Fruit fly (Drosophila melanogaster) whole organism, embryonic: ENCODE results near the gene Piezo.

ENCODE experiments used
- Adf1 ChIP-seq: fragments of 200-800 bp; sonication (Bioruptor generic); IDR thresholded peaks from 2 replicates; pipeline ENCODE4 v1.3.6; 2022; ENCODE audit warnings: missing biosample characterization, missing genetic modification characterization
- Asciz ChIP-seq: fragments of 200-800 bp; sonication (Bioruptor generic); optimal IDR thresholded peaks from 2 replicates; lab custom pipeline; 2017; ENCODE audit warnings: missing biosample characterization, mild to moderate bottlenecking, missing genetic modification characterization, missing genetic modification reagents
- Atf-2 ChIP-seq: fragments of 200-800 bp; sonication (Bioruptor generic); optimal IDR thresholded peaks from 2 replicates; lab custom pipeline; 2016; ENCODE audit warnings: missing biosample characterization, missing genetic modification characterization
- CG1024 ChIP-seq: fragments of 200-800 bp; sonication (Bioruptor generic); IDR thresholded peaks from 2 replicates; pipeline ENCODE4 v1.3.6; 2022; ENCODE audit warnings: missing biosample characterization, missing genetic modification characterization
- CG12071 ChIP-seq: fragments of 200-800 bp; sonication (Bioruptor generic); optimal IDR thresholded peaks from 3 replicates; lab custom pipeline; 2018; ENCODE audit warnings: missing biosample characterization, mild to moderate bottlenecking, missing genetic modification characterization
- CG12299 ChIP-seq: fragments of 200-800 bp; sonication (Bioruptor generic); optimal IDR thresholded peaks from 2 replicates; lab custom pipeline; 2018; ENCODE audit warnings: missing biosample characterization, mild to moderate bottlenecking, missing genetic modification characterization
- CG17385 ChIP-seq: fragments of 200-800 bp; sonication (Bioruptor generic); optimal IDR thresholded peaks from 3 replicates; lab custom pipeline; 2018; ENCODE audit warnings: missing biosample characterization, mild to moderate bottlenecking, missing genetic modification characterization
- CG17568 ChIP-seq: fragments of 200-800 bp; sonication (Bioruptor generic); optimal IDR thresholded peaks from 2 replicates; lab custom pipeline; 2018; ENCODE audit warnings: missing biosample characterization, mild to moderate bottlenecking, missing genetic modification characterization, moderate library complexity
- CG18599 ChIP-seq: fragments of 200-800 bp; sonication (Bioruptor generic); optimal IDR thresholded peaks from 3 replicates; lab custom pipeline; 2017; ENCODE audit warnings: missing biosample characterization, missing genetic modification characterization, mild to moderate bottlenecking, moderate library complexity, missing genetic modification reagents
- CG2199 ChIP-seq: fragments of 200-800 bp; sonication (Bioruptor generic); IDR thresholded peaks from 3 replicates; pipeline ENCODE4 v1.3.6; 2022; ENCODE audit warnings: missing biosample characterization, missing genetic modification characterization
- CG31224 ChIP-seq: fragments of 200-800 bp; sonication (Bioruptor generic); IDR thresholded peaks from 2 replicates; pipeline ENCODE4 v1.3.6; 2022; ENCODE audit warnings: missing biosample characterization, missing genetic modification characterization
- CG32772 ChIP-seq: fragments of 200-800 bp; sonication (Bioruptor generic); IDR thresholded peaks from 2 replicates; pipeline ENCODE4 v1.3.6; 2022; ENCODE audit warnings: missing biosample characterization, missing genetic modification characterization
- CG42726 ChIP-seq: fragments of 200-800 bp; sonication (Bioruptor generic); IDR thresholded peaks from 2 replicates; pipeline ENCODE4 v1.3.6; 2022; ENCODE audit warnings: missing biosample characterization, missing genetic modification characterization; ENCODE audit not compliant: partially characterized antibody
- CG4328 ChIP-seq: fragments of 200-800 bp; sonication (Bioruptor generic); optimal IDR thresholded peaks from 3 replicates; lab custom pipeline; 2017; ENCODE audit warnings: missing biosample characterization, missing genetic modification reagents, missing genetic modification characterization
- CG4707 ChIP-seq: fragments of 200-800 bp; sonication (Bioruptor generic); optimal IDR thresholded peaks from 2 replicates; lab custom pipeline; 2018; ENCODE audit warnings: missing biosample characterization, mild to moderate bottlenecking, missing genetic modification characterization, moderate library complexity
- CG6654 ChIP-seq: fragments of 200-800 bp; sonication (Bioruptor generic); optimal IDR thresholded peaks from 2 replicates; lab custom pipeline; 2017; ENCODE audit warnings: missing biosample characterization, mild to moderate bottlenecking, missing genetic modification characterization
- CG6791 ChIP-seq: fragments of 200-800 bp; sonication (Bioruptor generic); IDR thresholded peaks from 3 replicates; pipeline ENCODE4 v1.3.6; 2022; ENCODE audit warnings: missing biosample characterization, missing genetic modification characterization; ENCODE audit not compliant: partially characterized antibody
- CG8281 ChIP-seq: fragments of 200-800 bp; sonication (Bioruptor generic); optimal IDR thresholded peaks from 2 replicates; lab custom pipeline; 2018; ENCODE audit warnings: missing biosample characterization, mild to moderate bottlenecking, missing genetic modification characterization, moderate library complexity
- CG8290 ChIP-seq, 3 experiments: fragments of 200-800 bp; sonication (Bioruptor generic); optimal IDR thresholded peaks; 2 replicates each; lab custom pipeline; 2016 to 2019; ENCODE audit warnings: missing biosample characterization in 3 of 3, missing genetic modification characterization in 3 of 3, mild to moderate bottlenecking in 2 of 3, moderate library complexity in 1 of 3
- CG8478 ChIP-seq: fragments of >200 bp; optimal IDR thresholded peaks from 2 replicates; lab custom pipeline; 2018
- CG8944 ChIP-seq: fragments of 200-800 bp; sonication (Bioruptor generic); optimal IDR thresholded peaks from 3 replicates; lab custom pipeline; 2016; ENCODE audit warnings: missing biosample characterization, missing genetic modification characterization
- CG9215 ChIP-seq: fragments of 200-800 bp; sonication (Bioruptor generic); IDR thresholded peaks from 2 replicates; pipeline ENCODE4 v1.3.6; 2022; ENCODE audit warnings: missing biosample characterization, missing genetic modification characterization
- CG9437 ChIP-seq: fragments of 200-800 bp; sonication (Bioruptor generic); optimal IDR thresholded peaks from 2 replicates; lab custom pipeline; 2018; ENCODE audit warnings: missing biosample characterization, mild to moderate bottlenecking, missing genetic modification characterization
- Gug ChIP-seq: fragments of 200-800 bp; sonication (Bioruptor generic); IDR thresholded peaks from 4 replicates; pipeline ENCODE4 v1.3.6; 2022; ENCODE audit warnings: missing biosample characterization, missing genetic modification characterization
- Hey ChIP-seq: fragments of 200-800 bp; sonication (Bioruptor generic); optimal IDR thresholded peaks from 3 replicates; lab custom pipeline; 2018; ENCODE audit warnings: missing biosample characterization, mild to moderate bottlenecking, missing genetic modification characterization
- Hmr ChIP-seq: fragments of 200-800 bp; sonication (Bioruptor generic); optimal IDR thresholded peaks from 3 replicates; lab custom pipeline; 2017; ENCODE audit warnings: mild to moderate bottlenecking, missing biosample characterization, missing genetic modification reagents, missing genetic modification characterization
- Hr39 ChIP-seq: fragments of >200 bp; optimal IDR thresholded peaks from 2 replicates; lab custom pipeline; 2017
- NC2α ChIP-seq: fragments of 200-800 bp; sonication (Bioruptor generic); optimal IDR thresholded peaks from 2 replicates; lab custom pipeline; 2016; ENCODE audit warnings: missing biosample characterization, missing genetic modification characterization
- NC2β ChIP-seq: fragments of 200-800 bp; sonication (Bioruptor generic); optimal IDR thresholded peaks from 2 replicates; lab custom pipeline; 2016; ENCODE audit warnings: missing biosample characterization, missing genetic modification characterization
- NK7.1 ChIP-seq: fragments of 200-800 bp; sonication (Bioruptor generic); optimal IDR thresholded peaks from 3 replicates; lab custom pipeline; 2016; ENCODE audit warnings: missing biosample characterization, missing genetic modification characterization
- PHDP ChIP-seq: fragments of 200-800 bp; sonication (Bioruptor generic); optimal IDR thresholded peaks from 3 replicates; lab custom pipeline; 2018; ENCODE audit warnings: missing biosample characterization, mild to moderate bottlenecking, missing genetic modification characterization, moderate library complexity
- Sox102F ChIP-seq: fragments of 200-800 bp; sonication (Bioruptor generic); optimal IDR thresholded peaks from 2 replicates; lab custom pipeline; 2018; ENCODE audit warnings: missing biosample characterization, mild to moderate bottlenecking, missing genetic modification characterization, moderate library complexity
- ac ChIP-seq: fragments of 200-800 bp; sonication (Bioruptor generic); optimal IDR thresholded peaks from 3 replicates; lab custom pipeline; 2017; ENCODE audit warnings: missing biosample characterization, mild to moderate bottlenecking, missing genetic modification characterization
- bsh ChIP-seq, 2 experiments: fragments of 200-800 bp; sonication (Bioruptor generic); optimal IDR thresholded peaks; 2 replicates each; lab custom pipeline; 2017 to 2018; ENCODE audit warnings: mild to moderate bottlenecking in 2 of 2, missing biosample characterization in 2 of 2, missing genetic modification characterization in 2 of 2, moderate library complexity in 1 of 2
- cad ChIP-seq: fragments of >200 bp; optimal IDR thresholded peaks from 2 replicates; lab custom pipeline; 2017; ENCODE audit warnings: missing biosample characterization, missing genetic modification characterization
- dysf ChIP-seq: fragments of 200-800 bp; sonication (Bioruptor generic); IDR thresholded peaks from 3 replicates; pipeline ENCODE4 v1.3.6; 2022; ENCODE audit warnings: missing biosample characterization, missing genetic modification characterization
- ewg ChIP-seq: fragments of 200-800 bp; sonication (Bioruptor generic); optimal IDR thresholded peaks from 3 replicates; lab custom pipeline; 2017; ENCODE audit warnings: mild to moderate bottlenecking, missing biosample characterization, missing genetic modification reagents, missing genetic modification characterization
- gem ChIP-seq: fragments of 200-800 bp; sonication (Bioruptor generic); optimal IDR thresholded peaks from 2 replicates; lab custom pipeline; 2019; ENCODE audit warnings: missing biosample characterization, mild to moderate bottlenecking, missing genetic modification characterization, moderate library complexity
- h ChIP-seq: fragments of >200 bp; optimal IDR thresholded peaks from 2 replicates; lab custom pipeline; 2017
- insv ChIP-seq, 2 experiments: fragments of 200-800 bp; sonication (Bioruptor generic); optimal IDR thresholded peaks; 3 replicates each; lab custom pipeline; 2016 to 2018; ENCODE audit warnings: missing biosample characterization in 2 of 2, missing genetic modification characterization in 2 of 2
- luna ChIP-seq: fragments of 200-800 bp; sonication (Bioruptor generic); optimal IDR thresholded peaks from 2 replicates; lab custom pipeline; 2016; ENCODE audit warnings: missing biosample characterization, missing genetic modification characterization
- pfk ChIP-seq: fragments of 200-800 bp; sonication (Bioruptor generic); optimal IDR thresholded peaks from 2 replicates; lab custom pipeline; 2018; ENCODE audit warnings: missing biosample characterization, mild to moderate bottlenecking, missing genetic modification characterization, moderate library complexity
- pum ChIP-seq: fragments of 200-800 bp; sonication (Bioruptor generic); optimal IDR thresholded peaks from 2 replicates; lab custom pipeline; 2016; ENCODE audit warnings: missing biosample characterization, missing genetic modification characterization
- rib ChIP-seq: fragments of 200-800 bp; sonication (Bioruptor generic); IDR thresholded peaks from 2 replicates; pipeline ENCODE4 v1.3.6; 2022; ENCODE audit warnings: missing biosample characterization, missing genetic modification characterization
- so ChIP-seq: fragments of 200-800 bp; sonication (Bioruptor generic); IDR thresholded peaks from 3 replicates; pipeline ENCODE4 v1.3.6; 2022; ENCODE audit warnings: missing biosample characterization, missing genetic modification characterization
- tap ChIP-seq: fragments of 200-800 bp; optimal IDR thresholded peaks from 3 replicates; lab custom pipeline; 2019; ENCODE audit warnings: missing biosample characterization, mild to moderate bottlenecking, missing genetic modification characterization, moderate library complexity
- toy ChIP-seq: fragments of 200-800 bp; sonication (Bioruptor generic); IDR thresholded peaks from 2 replicates; pipeline ENCODE4 v1.3.6; 2022; ENCODE audit warnings: missing biosample characterization, missing genetic modification characterization
- unpg ChIP-seq: fragments of 200-800 bp; sonication (Bioruptor generic); optimal IDR thresholded peaks from 3 replicates; lab custom pipeline; 2018; ENCODE audit warnings: missing biosample characterization, mild to moderate bottlenecking, missing genetic modification characterization, moderate library complexity
- wek ChIP-seq: fragments of 200-800 bp; sonication (Bioruptor generic); optimal IDR thresholded peaks from 3 replicates; lab custom pipeline; 2018; ENCODE audit warnings: missing biosample characterization, mild to moderate bottlenecking, missing genetic modification characterization, moderate library complexity
- wor ChIP-seq: fragments of 200-800 bp; sonication (Bioruptor generic); IDR thresholded peaks from 2 replicates; pipeline ENCODE4 v1.3.6; 2022; ENCODE audit warnings: missing biosample characterization, missing genetic modification characterization

The Piezo gene

DNA sequence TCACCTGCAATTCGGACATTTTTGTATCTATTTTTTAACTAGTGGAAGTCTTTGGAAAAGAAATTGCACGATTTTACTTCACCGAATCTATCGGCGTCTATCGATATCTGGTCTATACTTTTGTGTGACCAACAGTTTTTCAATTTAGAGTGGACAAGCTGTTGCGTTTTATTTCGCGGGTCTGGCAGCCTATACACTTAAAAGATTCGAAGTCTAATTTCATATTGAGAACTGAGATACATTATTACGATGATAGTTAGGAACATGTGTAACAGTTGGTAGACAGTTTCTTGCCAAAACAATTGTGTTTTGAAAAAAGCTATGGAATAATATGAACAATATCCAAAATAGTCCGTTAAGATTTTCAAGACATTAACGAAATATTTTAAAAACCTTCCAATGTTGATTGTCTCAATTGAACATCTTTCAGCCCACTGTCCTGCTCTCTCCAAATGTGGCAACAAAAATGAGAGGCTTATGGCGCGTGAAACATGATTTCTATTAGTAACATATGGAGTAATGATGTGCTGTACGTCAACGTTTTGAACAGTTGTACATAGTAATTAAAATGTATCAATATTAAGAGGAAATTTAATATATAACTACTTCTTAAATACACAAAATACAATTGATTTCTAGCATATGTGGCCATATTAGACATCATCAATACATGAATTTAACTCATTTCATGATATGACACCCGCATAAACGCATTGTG lies 407 bp upstream of the Piezo start, which contains the start of gene Acbp1 (continued):
- peak; percentile 88 for TF ChIP-seq ewg (GFP tag; lab: Kevin White, UChicago)
- peak; percentile 94 for TF ChIP-seq so (GFP tag; lab: Robert Waterston, UW)
- peak; percentile 68 for TF ChIP-seq wor (GFP tag; lab: Robert Waterston, UW)
- TF ChIP-seq CG1024: peak; percentile 71
- TF ChIP-seq CG17568 (GFP tag; lab: Kevin White, UChicago): peak; percentile 98
- TF ChIP-seq gem (tag; lab: Kevin White, UChicago): peak; percentile 98
- peak; percentile 99 for TF ChIP-seq CG12299 (tag; lab: Kevin White, UChicago)
- TF ChIP-seq CG8290 (GFP tag; optimal IDR thresholded peaks at IDR 0.05; lab: Kevin White, UChicago): peak; percentile 84
- TF ChIP-seq CG8290 (tag; optimal IDR thresholded peaks at IDR 0.05; lab: Kevin White, UChicago): peak; percentile 83 to 90
- peak; percentile 84 for TF ChIP-seq Gug (GFP tag; lab: Robert Waterston, UW)
- TF ChIP-seq cad (GFP tag; lab: Kevin White, UChicago): no peak
- TF ChIP-seq NC2α (GFP tag; lab: Kevin White, UChicago): peak; percentile 87
- peak; percentile 90 for TF ChIP-seq luna (GFP tag; lab: Kevin White, UChicago)
- peak; percentile 52 for TF ChIP-seq toy (GFP tag; lab: Robert Waterston, UW)
- TF ChIP-seq bsh (GFP tag; optimal IDR thresholded peaks at IDR 0.05; lab: Kevin White, UChicago): peak; percentile 94 to 98
- TF ChIP-seq CG32772 (GFP tag; lab: Robert Waterston, UW): peak; percentile 90
- peak; percentile 99 for TF ChIP-seq unpg (GFP tag; lab: Kevin White, UChicago)
- peak; percentile 91 for TF ChIP-seq Atf-2 (GFP tag; lab: Kevin White, UChicago)
- TF ChIP-seq insv (GFP tag; optimal IDR thresholded peaks at IDR 0.05; lab: Kevin White, UChicago): peak in 1 of 2 experiments; percentile 86
- peak; percentile 94 for TF ChIP-seq CG4707 (GFP tag; lab: Kevin White, UChicago)
- peak; percentile 82 for TF ChIP-seq CG6654 (GFP tag; lab: Kevin White, UChicago)
- peak; percentile 99 for TF ChIP-seq CG18599 (GFP tag; lab: Kevin White, UChicago)
- peak; percentile 89 for TF ChIP-seq CG9215 (GFP tag; lab: Robert Waterston, UW)
- TF ChIP-seq CG31224 (GFP tag; lab: Robert Waterston, UW): peak; percentile 85
- TF ChIP-seq Sox102F (GFP tag; lab: Kevin White, UChicago): peak; percentile 95
- TF ChIP-seq CG2199: peak; percentile 88; the same call in 1 of the 3 replicates
- peak; percentile 90 for TF ChIP-seq NK7.1 (GFP tag; lab: Kevin White, UChicago)
- TF ChIP-seq ac: peak; percentile 91
- peak; percentile 99 for TF ChIP-seq tap
- TF ChIP-seq PHDP: peak; percentile 99
- peak; percentile 98 for TF ChIP-seq CG4328 (GFP tag; lab: Kevin White, UChicago)
- TF ChIP-seq CG17385 (GFP tag; lab: Kevin White, UChicago): peak; percentile 95
- peak; percentile 95 for TF ChIP-seq dysf (GFP tag; lab: Robert Waterston, UW)
- peak; percentile 75 for TF ChIP-seq CG6791
- peak; percentile 74 for TF ChIP-seq CG42726 (GFP tag; lab: Robert Waterston, UW)
- peak; percentile 97 for TF ChIP-seq Asciz
- no peak for TF ChIP-seq h
- TF ChIP-seq Hmr (GFP tag; lab: Kevin White, UChicago): peak; percentile 98
- peak; percentile 84 for TF ChIP-seq rib
- TF ChIP-seq wek (GFP tag; lab: Kevin White, UChicago): peak; percentile 91
- TF ChIP-seq NC2β (GFP tag; lab: Kevin White, UChicago): peak; percentile 93
- no peak for TF ChIP-seq CG8478 (lab: Kevin White, UChicago)
- peak; percentile 93 for TF ChIP-seq CG9437 (GFP tag; lab: Kevin White, UChicago)
- TF ChIP-seq Hey (tag; lab: Kevin White, UChicago): peak; percentile 79
- TF ChIP-seq CG8281: peak; percentile 88
- TF ChIP-seq Adf1 (GFP tag; lab: Robert Waterston, UW): peak; percentile 75
- TF ChIP-seq CG12071: peak; percentile 97
- no peak for TF ChIP-seq Hr39 (lab: Kevin White, UChicago)
- peak; percentile 71 for TF ChIP-seq pfk (GFP tag; lab: Kevin White, UChicago)
- peak; percentile 95 for TF ChIP-seq CG8944 (GFP tag; lab: Kevin White, UChicago)
- peak; percentile 96 for TF ChIP-seq pum (GFP tag; lab: Kevin White, UChicago)
